Fruit fly (Drosophila melanogaster) whole organism, prepupa: Measurements from ENCODE around the gene CG43736.

Source experiments
- CG6276 ChIP-seq: fragments of 200-800 bp; sonication (Bioruptor generic); optimal IDR thresholded peaks from 2 replicates; lab custom pipeline; 2017; ENCODE audit warnings: missing biosample characterization, mild to moderate bottlenecking, missing genetic modification characterization
- Lpt ChIP-seq: fragments of 200-800 bp; sonication (Bioruptor generic); optimal IDR thresholded peaks from 3 replicates; lab custom pipeline; 2016; ENCODE audit warnings: missing biosample characterization, missing genetic modification characterization
- eg ChIP-seq: fragments of 200-800 bp; sonication (Bioruptor generic); IDR thresholded peaks from 3 replicates; pipeline ENCODE4 v1.3.6; 2022; ENCODE audit warnings: missing biosample characterization, missing genetic modification characterization
- topi ChIP-seq: fragments of 200-800 bp; sonication (Bioruptor generic); optimal IDR thresholded peaks from 3 replicates; lab custom pipeline; 2016; ENCODE audit warnings: missing biosample characterization, missing genetic modification characterization

- TF ChIP-seq CG6276 (GFP tag; lab: Kevin White, UChicago) (no peak), topi (no peak), eg (GFP tag; lab: Robert Waterston, UW) (no peak), Lpt (GFP tag; lab: Kevin White, UChicago) (no peak)
Measured at dm6 chrX:6898147-6898546, 34.5 kb downstream of the CG43736 start.
